1 fruit fly cellular context compared by ENCODE assay signal in the genomic region with DNA sequence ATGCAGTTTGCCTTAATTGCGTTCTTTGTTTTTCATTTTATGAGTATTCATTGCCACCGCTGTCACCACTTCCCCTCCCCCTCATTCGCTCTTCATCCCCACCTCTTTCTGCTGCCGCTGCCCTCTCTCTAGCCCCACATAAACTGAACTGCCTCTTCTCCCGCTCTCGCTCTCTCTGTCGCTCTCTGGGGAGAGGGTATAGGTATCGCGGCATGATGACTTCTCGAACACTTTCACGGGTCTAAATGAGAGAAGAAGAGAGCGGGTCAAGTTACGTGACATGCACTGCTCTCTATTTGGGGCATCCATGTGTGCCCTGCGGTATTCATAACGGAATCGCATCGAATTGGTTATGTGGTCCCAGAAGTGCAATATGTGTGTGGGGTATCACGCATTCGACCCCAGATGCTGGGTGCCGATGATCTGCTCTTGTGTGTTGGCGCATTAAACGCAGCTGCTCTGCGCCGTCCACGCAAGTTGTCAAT.
TF ChIP-seq lines count a peak whose summit lies in the region.

No protein-coding gene starts in this region.

TF ChIP-seq in whole organism, embryonic, 481 proteins besides CTCF, POLR2A, EP300 and RAD21 (continued from another document):
- TF ChIP-seq Hr51 (GFP tag; optimal IDR thresholded peaks at IDR 0.05; lab: Kevin White, UChicago) = peak; percentile 80 to 86
- peak; percentile 33; the same call in 1 of the 2 replicates for TF ChIP-seq CG17612 (GFP tag; IDR thresholded peaks at IDR 0.05; lab: Robert Waterston, UW)
- TF ChIP-seq sna (GFP tag; IDR thresholded peaks at IDR 0.05; lab: Robert Waterston, UW; ENCODE audit: partially characterized antibody) = 0 out of 2 replicates have a peak, but pooled peaks have one; percentile 45
- peak; percentile 63 for TF ChIP-seq CG12155 (GFP tag; optimal IDR thresholded peaks at IDR 0.05; lab: Kevin White, UChicago)
- peak; percentile 83 for TF ChIP-seq pb (GFP tag; optimal IDR thresholded peaks at IDR 0.05; lab: Kevin White, UChicago)
- peak; percentile 34; the same call in 1 of the 2 replicates for TF ChIP-seq CG10321 (GFP tag; IDR thresholded peaks at IDR 0.05; lab: Robert Waterston, UW)
- TF ChIP-seq jumu (GFP tag; optimal IDR thresholded peaks at IDR 0.05; lab: Kevin White, UChicago) = peak; percentile 86
- peak in 1 of 2 experiments; percentile 38 for TF ChIP-seq crp (GFP tag; optimal IDR thresholded peaks at IDR 0.05; lab: Kevin White, UChicago)
- TF ChIP-seq CG1024 (GFP tag; IDR thresholded peaks at IDR 0.05; lab: Robert Waterston, UW) = peak; percentile 42; the same call in 1 of the 2 replicates
- peak; percentile 76 for TF ChIP-seq salm (tag; optimal IDR thresholded peaks at IDR 0.05; lab: Kevin White, UChicago)
- peak; percentile 73 for TF ChIP-seq HHEX (GFP tag; optimal IDR thresholded peaks at IDR 0.05; lab: Kevin White, UChicago)
- peak; percentile 82 for TF ChIP-seq pum (GFP tag; optimal IDR thresholded peaks at IDR 0.05; lab: Kevin White, UChicago)
